Fruit fly (Drosophila melanogaster) whole organism, embryonic: ENCODE data around the gene AcCoAS.

Experiments used
- D19B ChIP-seq: fragments of 200-800 bp; sonication (Bioruptor generic); optimal IDR thresholded peaks from 2 replicates; lab custom pipeline; 2017; ENCODE audit warnings: missing biosample characterization, mild to moderate bottlenecking, missing genetic modification characterization
- TFAM ChIP-seq: fragments of 200-800 bp; sonication (Bioruptor generic); optimal IDR thresholded peaks from 2 replicates; lab custom pipeline; 2017; ENCODE audit warnings: missing biosample characterization, missing genetic modification characterization, inconsistent platforms
- YL-1 ChIP-seq: fragments of 200-800 bp; sonication (Bioruptor generic); optimal IDR thresholded peaks from 3 replicates; lab custom pipeline; 2017; ENCODE audit warnings: missing biosample characterization, mild to moderate bottlenecking, missing genetic modification characterization
- emc ChIP-seq: fragments of 200-800 bp; sonication (Bioruptor generic); optimal IDR thresholded peaks from 2 replicates; lab custom pipeline; 2016; ENCODE audit warnings: missing biosample characterization, missing genetic modification characterization
- fd64A ChIP-seq: fragments of 200-800 bp; sonication (Bioruptor generic); optimal IDR thresholded peaks from 3 replicates; lab custom pipeline; 2018; ENCODE audit warnings: missing biosample characterization, mild to moderate bottlenecking, missing genetic modification characterization
- lbe ChIP-seq: fragments of 200-800 bp; sonication (Bioruptor generic); optimal IDR thresholded peaks from 2 replicates; lab custom pipeline; 2016; ENCODE audit warnings: missing biosample characterization, mild to moderate bottlenecking, missing genetic modification characterization
- p53 ChIP-seq: fragments of 200-800 bp; sonication (Bioruptor generic); optimal IDR thresholded peaks from 2 replicates; lab custom pipeline; 2016; ENCODE audit warnings: missing biosample characterization, missing genetic modification characterization
- pfk ChIP-seq: fragments of 200-800 bp; sonication (Bioruptor generic); optimal IDR thresholded peaks from 2 replicates; lab custom pipeline; 2018; ENCODE audit warnings: missing biosample characterization, mild to moderate bottlenecking, missing genetic modification characterization, moderate library complexity
- trem ChIP-seq: fragments of 200-800 bp; optimal IDR thresholded peaks from 3 replicates; lab custom pipeline; 2019; ENCODE audit warnings: missing biosample characterization, mild to moderate bottlenecking, missing genetic modification characterization, moderate library complexity

dm6 chr3L:21285639-21286338, 5.7 kb upstream of the AcCoAS start, which contains the start of the genes CG12974 and pzg:
- TF ChIP-seq pfk, result peak; percentile 45
- TF ChIP-seq lbe, result peak; percentile 15
- peak; percentile 71 for TF ChIP-seq trem (tag; lab: Kevin White, UChicago)
- peak; percentile 42 for TF ChIP-seq D19B (GFP tag; lab: Kevin White, UChicago)
- peak; percentile 47 for TF ChIP-seq emc (GFP tag; lab: Kevin White, UChicago)
- no peak for TF ChIP-seq TFAM (GFP tag; lab: Kevin White, UChicago)
- no peak for TF ChIP-seq p53 (GFP tag; lab: Kevin White, UChicago)
- peak; percentile 22 for TF ChIP-seq fd64A (GFP tag; lab: Kevin White, UChicago)
- peak; percentile 96 for TF ChIP-seq YL-1 (GFP tag; lab: Kevin White, UChicago)
